Worm (Caenorhabditis elegans) whole organism, L2 larva: ENCODE measurements around the gene subs-4.

Source experiments
- Y55F3AM.14 ChIP-seq: fragments of 200-800 bp; sonication (Bioruptor generic); optimal IDR thresholded peaks from 2 replicates; lab custom pipeline; 2018; ENCODE audit warnings: mild to moderate bottlenecking, missing genetic modification characterization, missing compliant biosample characterization
- ZK546.5 ChIP-seq: sonication (generic microtip); optimal IDR thresholded peaks from 2 replicates; lab custom pipeline; 2017; ENCODE audit warnings: missing biosample characterization, missing genetic modification characterization
- aly-2 ChIP-seq: fragments of 150-350 bp; optimal IDR thresholded peaks from 2 replicates; lab custom pipeline; 2014; ENCODE audit warnings: missing biosample characterization, missing genetic modification characterization
- lin-13 ChIP-seq: fragments of 150-350 bp; optimal IDR thresholded peaks from 2 replicates; lab custom pipeline; 2014; ENCODE audit warnings: missing biosample characterization, missing genetic modification reagents, missing genetic modification characterization
- nhr-11 ChIP-seq: fragments of 150-350 bp; optimal IDR thresholded peaks from 2 replicates; lab custom pipeline; 2014; ENCODE audit warnings: missing biosample characterization, missing genetic modification characterization
- nhr-237 ChIP-seq: fragments of 150-350 bp; optimal IDR thresholded peaks from 2 replicates; lab custom pipeline; 2014; ENCODE audit warnings: missing biosample characterization, missing genetic modification characterization
- nhr-77 ChIP-seq: fragments of 150-350 bp; optimal IDR thresholded peaks from 2 replicates; lab custom pipeline; 2014; ENCODE audit warnings: missing biosample characterization, missing genetic modification characterization
- snpc-4 ChIP-seq: fragments of 150-350 bp; optimal IDR thresholded peaks from 2 replicates; lab custom pipeline; 2014; ENCODE audit warnings: missing biosample characterization, missing genetic modification characterization
- unc-62 ChIP-seq: fragments of 150-350 bp; optimal IDR thresholded peaks from 2 replicates; lab custom pipeline; 2014; ENCODE audit warnings: missing biosample characterization, missing genetic modification reagents, missing genetic modification characterization

DNA sequence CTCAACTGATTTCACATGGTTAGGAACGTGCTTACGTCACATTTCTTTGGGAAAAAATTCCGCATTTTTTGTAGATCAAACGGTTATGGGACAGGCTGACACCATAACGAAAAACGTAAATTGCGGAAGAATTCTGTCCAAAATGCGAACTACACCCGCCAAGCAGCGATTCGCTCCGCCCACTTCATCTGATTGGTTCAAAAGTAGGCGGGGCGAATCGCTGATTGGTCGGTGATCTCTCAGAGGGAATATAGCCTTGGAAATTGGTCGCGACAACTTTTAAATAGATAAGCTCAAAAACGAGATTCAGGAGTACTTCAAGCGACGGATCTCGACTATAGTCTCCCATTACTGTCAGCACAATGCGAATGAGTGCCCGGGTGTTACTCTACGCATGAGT lies 44.4 kb upstream of the subs-4 start:
- no peak for TF ChIP-seq snpc-4 (tag; lab: Kevin White, UChicago)
- no peak for TF ChIP-seq lin-13
- TF ChIP-seq nhr-77 (tag; lab: Kevin White, UChicago), result no peak
- TF ChIP-seq ZK546.5 (tag; lab: Kevin White, UChicago), result no peak
- TF ChIP-seq nhr-237, result no peak
- TF ChIP-seq aly-2 (tag; lab: Kevin White, UChicago), result no peak
- no peak for TF ChIP-seq nhr-11
- no peak for TF ChIP-seq Y55F3AM.14
- TF ChIP-seq unc-62 (GFP tag; lab: Kevin White, UChicago), result no peak
